Fruit fly (Drosophila melanogaster): ENCODE results near the gene CG5676.

CG5676 gene

DNA sequence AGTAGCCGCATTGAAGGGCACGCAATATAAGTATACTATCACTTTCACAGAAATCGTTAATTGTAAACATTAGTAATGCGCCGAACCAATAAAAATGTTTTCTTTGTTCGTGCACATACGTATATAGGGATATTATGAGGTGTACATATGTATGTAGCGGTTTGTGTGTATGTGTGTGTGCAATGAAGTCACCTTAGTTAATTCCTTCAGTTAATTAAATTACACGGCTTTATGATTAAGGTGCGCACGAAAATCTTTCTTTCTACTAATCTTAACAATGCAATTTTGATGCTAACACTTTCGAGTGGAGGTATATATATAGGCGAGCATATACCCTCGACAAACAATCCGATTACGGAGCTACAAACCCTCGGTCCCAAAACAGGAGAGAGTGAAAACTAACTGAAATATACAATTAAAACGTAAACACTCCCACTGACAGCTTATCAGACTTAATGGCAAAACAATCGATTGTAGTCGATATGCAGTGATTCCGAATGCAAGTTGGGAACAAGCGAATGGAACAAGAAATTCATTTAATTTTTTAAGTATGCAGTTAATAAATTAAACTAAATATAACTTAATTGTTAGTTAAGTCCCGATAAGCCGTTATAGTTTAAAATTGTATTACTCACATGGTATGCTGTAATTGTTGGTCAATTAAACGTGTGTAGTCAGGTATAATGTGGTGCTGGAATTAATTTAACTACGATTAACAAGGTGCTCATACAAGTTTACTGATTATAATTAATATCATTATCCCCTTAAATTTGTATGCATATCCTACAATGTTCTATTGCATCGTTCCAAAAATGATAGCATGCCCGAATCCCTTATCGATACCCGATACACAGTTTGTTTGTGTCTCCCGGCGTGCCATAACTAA, 34.9 kb downstream of the CG5676 start, which contains the start of the genes Npc1a and Prosalpha6:
Gene Npc1a (minus strand): TSS at position 716 of the 886 bp plus-strand sequence.
Gene Prosalpha6 (plus strand): TSS at position 851 of the 886 bp plus-strand sequence.
- peak; percentile 39 for TF ChIP-seq pad (GFP tag; optimal IDR thresholded peaks at IDR 0.05)
- peak; percentile 52 for TF ChIP-seq CG12768 (GFP tag; optimal IDR thresholded peaks at IDR 0.05)
- no peak for TF ChIP-seq Mnt (GFP tag; optimal IDR thresholded peaks at IDR 0.05)
- peak; percentile 37 for TF ChIP-seq cic (GFP tag; optimal IDR thresholded peaks at IDR 0.05)
- peak; percentile 4 for TF ChIP-seq tj (GFP tag; optimal IDR thresholded peaks at IDR 0.05)
- TF ChIP-seq CG5204 (GFP tag; optimal IDR thresholded peaks at IDR 0.05) = no peak
- TF ChIP-seq ovo (GFP tag; optimal IDR thresholded peaks at IDR 0.05) = no peak
- TF ChIP-seq CG33017 (tag; optimal IDR thresholded peaks at IDR 0.05) = no peak
- no peak for TF ChIP-seq CG14711 (tag; optimal IDR thresholded peaks at IDR 0.05)
- TF ChIP-seq CG11617 (GFP tag; optimal IDR thresholded peaks at IDR 0.05) = no peak
- TF ChIP-seq CG1620 (GFP tag; optimal IDR thresholded peaks at IDR 0.05) = no peak
- TF ChIP-seq kay (GFP tag; ENCODE audit: borderline replicate concordance) = peak; percentile 72
- no peak for TF ChIP-seq Clk (GFP tag; optimal IDR thresholded peaks at IDR 0.05)
- TF ChIP-seq toe (GFP tag; optimal IDR thresholded peaks at IDR 0.05) = no peak
- TF ChIP-seq cnc (optimal IDR thresholded peaks at IDR 0.05) = no peak
- TF ChIP-seq Hr96 (GFP tag; optimal IDR thresholded peaks at IDR 0.05) = no peak
- no peak for TF ChIP-seq Crg-1 (GFP tag; optimal IDR thresholded peaks at IDR 0.05)
- peak; percentile 3 for TF ChIP-seq CG7045 (GFP tag; optimal IDR thresholded peaks at IDR 0.05)
- peak; percentile 44 for TF ChIP-seq bab1 (GFP tag; optimal IDR thresholded peaks at IDR 0.05)
- no peak for TF ChIP-seq CG7101 (tag; optimal IDR thresholded peaks at IDR 0.05)

DNA sequence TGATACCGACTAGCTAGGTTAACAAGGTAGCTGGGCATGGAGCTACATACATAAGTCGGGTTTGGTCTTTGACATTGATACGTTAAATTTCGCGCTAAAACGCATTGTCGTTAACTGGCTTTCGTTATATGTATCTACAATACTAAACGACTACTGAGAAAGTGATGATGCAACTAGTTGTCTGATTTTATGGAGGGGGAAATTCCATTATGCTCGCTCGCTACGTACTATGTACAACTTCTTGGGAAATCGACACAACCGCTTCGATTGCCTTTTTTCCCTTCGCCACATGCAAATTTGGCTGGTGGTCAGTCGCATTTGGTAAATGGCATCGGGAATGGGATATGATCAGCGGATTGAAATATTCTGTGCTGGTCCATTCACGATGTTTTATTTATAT, 35.7 kb downstream of the CG5676 start:
- TF ChIP-seq tj (GFP tag; optimal IDR thresholded peaks at IDR 0.05) = peak; percentile 77
- no peak for TF ChIP-seq Mnt (GFP tag; optimal IDR thresholded peaks at IDR 0.05)
- TF ChIP-seq cic (GFP tag; optimal IDR thresholded peaks at IDR 0.05) = no peak

DNA sequence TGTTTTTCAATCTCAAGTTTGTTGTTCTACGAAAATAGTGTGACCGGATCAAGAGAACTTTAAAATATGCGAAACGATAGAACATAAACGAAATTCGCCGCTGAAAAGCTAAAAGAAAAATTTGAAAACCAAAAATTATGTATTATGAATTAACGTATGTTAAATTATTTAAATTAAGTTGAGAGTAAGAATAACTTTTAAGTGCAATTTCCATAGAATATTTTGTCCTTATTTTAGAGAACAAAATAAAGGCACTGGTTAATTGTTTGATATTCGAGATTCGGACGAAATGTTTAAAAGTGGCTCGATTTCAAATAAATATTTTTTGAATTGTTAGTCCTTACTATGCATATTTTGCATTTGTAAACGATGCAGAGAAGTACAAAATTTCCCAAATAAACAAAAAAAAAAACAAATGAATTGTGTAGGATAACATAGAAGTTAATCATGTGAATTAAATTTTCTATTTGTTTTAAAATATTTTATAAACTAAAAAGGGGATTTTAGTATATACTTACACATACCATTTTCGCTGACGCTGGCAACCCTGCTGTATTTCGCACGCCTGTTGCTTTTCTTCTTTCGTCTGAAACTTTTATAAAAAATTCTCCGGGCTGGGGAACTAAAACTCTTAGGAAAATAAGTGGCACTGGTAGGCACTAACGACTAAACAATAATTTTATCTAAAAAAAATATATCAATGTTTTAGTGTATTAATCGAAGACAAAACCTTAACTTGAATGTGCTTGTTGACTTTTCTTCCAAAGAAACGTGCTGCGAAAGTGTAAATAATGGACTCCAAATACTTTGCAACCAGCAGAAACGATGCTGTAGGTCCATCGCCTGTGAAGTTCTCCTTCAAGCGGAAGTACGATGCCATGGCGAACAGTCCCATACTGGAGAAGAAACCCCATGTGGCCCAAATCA, 44.8 kb downstream of the CG5676 start, which contains the start of the genes CG5727 and ath:
Gene CG5727 (minus strand): TSS at position 51 of the 927 bp plus-strand sequence.
Gene ath (plus strand): TSS at position 513 of the 927 bp plus-strand sequence.
- TF ChIP-seq CG11617 (GFP tag; optimal IDR thresholded peaks at IDR 0.05) (peak; percentile 21), Crg-1 (GFP tag; optimal IDR thresholded peaks at IDR 0.05) (peak; percentile 11), tj (GFP tag; optimal IDR thresholded peaks at IDR 0.05) (no peak), CG5204 (GFP tag; optimal IDR thresholded peaks at IDR 0.05) (no peak), kay (GFP tag; ENCODE audit: borderline replicate concordance) (peak; percentile 67), CG14711 (tag; optimal IDR thresholded peaks at IDR 0.05) (peak; percentile 85), Mnt (GFP tag; optimal IDR thresholded peaks at IDR 0.05) (peak; percentile 15), cic (GFP tag; optimal IDR thresholded peaks at IDR 0.05) (no peak), CG1620 (GFP tag; optimal IDR thresholded peaks at IDR 0.05) (peak; percentile 11), CG7045 (GFP tag; optimal IDR thresholded peaks at IDR 0.05) (peak; percentile 17)

DNA sequence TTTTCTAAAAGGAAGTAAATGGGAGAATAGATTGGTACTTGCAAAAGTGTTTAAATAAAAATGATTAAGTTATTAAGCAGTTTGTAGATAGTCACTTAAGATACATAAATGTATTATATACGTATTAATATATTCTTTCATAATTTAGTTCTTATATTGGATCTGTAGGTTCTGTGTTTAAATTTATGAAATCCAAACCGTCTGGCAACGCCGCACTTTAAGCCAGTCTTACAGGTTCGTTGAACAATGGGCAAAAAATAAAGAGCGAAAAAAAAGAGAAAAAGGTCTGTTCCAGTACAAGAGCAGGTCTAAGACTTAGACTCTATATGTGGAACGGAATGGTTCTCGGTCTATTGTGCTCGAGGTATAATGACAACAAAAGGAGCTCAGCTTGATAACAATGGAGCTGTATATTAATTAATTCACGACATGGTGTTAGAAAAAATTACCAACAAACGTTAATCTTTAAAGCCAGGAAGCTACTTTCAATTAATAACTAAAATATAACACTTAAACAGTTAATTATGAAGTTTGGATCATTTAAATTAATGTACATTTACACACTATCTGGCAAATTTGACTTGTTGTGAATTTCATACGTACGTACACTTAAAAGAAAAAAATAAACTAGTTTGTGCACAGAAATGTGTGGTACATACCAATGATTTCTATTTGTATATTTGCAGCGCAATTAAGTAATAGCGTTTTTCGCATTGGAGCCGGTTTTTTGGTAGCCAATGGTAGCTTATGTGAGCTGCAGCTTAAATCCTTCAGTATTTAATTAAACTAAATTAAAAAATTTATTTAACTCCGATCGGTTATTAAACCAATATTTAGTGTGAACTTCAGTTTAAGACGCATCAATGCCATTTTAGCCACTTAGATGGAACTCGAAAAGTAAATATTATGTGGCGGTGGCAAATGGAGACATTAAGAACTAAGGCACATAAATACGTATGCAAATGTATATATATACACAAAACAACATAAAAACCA, 46.6 kb downstream of the CG5676 start, which contains the start of gene CG5731:
Gene CG5731 (minus strand): TSS at position 946 of the 996 bp plus-strand sequence.
- TF ChIP-seq kay (GFP tag; ENCODE audit: borderline replicate concordance) (peak; percentile 76), CG12768 (GFP tag; optimal IDR thresholded peaks at IDR 0.05) (no peak)

DNA sequence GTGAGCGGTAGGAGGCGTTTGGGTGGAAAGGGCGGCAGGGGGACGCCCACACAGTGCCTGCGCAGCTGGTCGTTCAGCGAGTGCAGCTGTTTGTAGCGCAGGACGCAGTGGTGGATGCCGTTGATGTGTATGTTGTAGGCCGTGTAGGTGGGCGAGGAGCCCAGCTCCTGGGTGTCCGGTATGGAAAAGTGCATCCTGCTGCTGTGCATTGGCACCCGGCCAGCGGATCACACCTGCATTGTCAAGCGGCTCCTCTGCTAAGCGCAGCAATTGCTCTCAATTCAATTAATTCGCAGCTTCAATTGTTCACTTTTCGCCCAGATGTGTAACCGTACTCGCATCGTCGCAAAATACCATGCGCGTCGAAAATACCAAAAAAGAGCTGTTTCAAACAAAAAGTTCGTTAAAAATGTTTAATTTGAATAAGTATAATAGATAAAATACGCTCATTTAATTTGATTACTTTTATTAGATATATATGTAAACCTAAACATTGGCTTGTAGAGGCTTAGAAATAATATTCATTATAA, 49.0 kb downstream of the CG5676 start, which contains the start of gene Snx17:
Gene Snx17 (minus strand): TSS at position 329 of the 530 bp plus-strand sequence.
- TF ChIP-seq Hr96 (GFP tag; optimal IDR thresholded peaks at IDR 0.05) (no peak), cic (GFP tag; optimal IDR thresholded peaks at IDR 0.05) (no peak), CG14711 (tag; optimal IDR thresholded peaks at IDR 0.05) (no peak), CG5204 (GFP tag; optimal IDR thresholded peaks at IDR 0.05) (no peak), ovo (GFP tag; optimal IDR thresholded peaks at IDR 0.05) (no peak), CG1620 (GFP tag; optimal IDR thresholded peaks at IDR 0.05) (no peak), CG7045 (GFP tag; optimal IDR thresholded peaks at IDR 0.05) (no peak)
